Worm (Caenorhabditis elegans): Measurements from ENCODE around the gene srp-6.

srp-6 gene

ce11 chrV:7434805-7435363 lies 49.0 kb upstream of the srp-6 start (continued):
- no peak for TF ChIP-seq zim-3 (tag; optimal IDR thresholded peaks at IDR 0.05)
- TF ChIP-seq tbp1 (GFP tag; optimal IDR thresholded peaks at IDR 0.05), result peak; percentile 46
- TF ChIP-seq Y53G8AR.9 (GFP tag; conservative IDR thresholded peaks at IDR 0.05), result peak; percentile 36; the same call in 1 of the 2 replicates
- peak; percentile 50 for TF ChIP-seq K12H6.12 (tag; optimal IDR thresholded peaks at IDR 0.05)
- TF ChIP-seq ztf-25 (GFP tag; IDR thresholded peaks at IDR 0.05), result no peak
- 0 out of 2 replicates have a peak, but pooled peaks have one; percentile 29 for TF ChIP-seq Y56A3A.18 (GFP tag; IDR thresholded peaks at IDR 0.05)
- TF ChIP-seq lir-1 (GFP tag; conservative IDR thresholded peaks at IDR 0.05), result no peak
- no peak for TF ChIP-seq egl-18 (GFP tag; IDR thresholded peaks at IDR 0.05)
- TF ChIP-seq bed-1 (GFP tag; IDR thresholded peaks at IDR 0.05), result no peak
- TF ChIP-seq snpc-1.1 (tag; optimal IDR thresholded peaks at IDR 0.05; ENCODE audit: insufficient read depth), result no peak
- TF ChIP-seq somi-1 (GFP tag; optimal IDR thresholded peaks at IDR 0.05), result peak; percentile 50
- TF ChIP-seq madf-3 (GFP tag; IDR thresholded peaks at IDR 0.05), result no peak
- no peak for TF ChIP-seq die-1 (tag; optimal IDR thresholded peaks at IDR 0.05)
- no peak for TF ChIP-seq lsy-27 (tag; optimal IDR thresholded peaks at IDR 0.05; ENCODE audit: borderline replicate concordance, insufficient read depth)
- no peak for TF ChIP-seq C17E4.6 (GFP tag; IDR thresholded peaks at IDR 0.05)
- peak; percentile 9 for TF ChIP-seq ZK185.1 (tag; optimal IDR thresholded peaks at IDR 0.05; ENCODE audit: poor library complexity, severe bottlenecking)
- peak; percentile 52 for TF ChIP-seq ceh-27 (GFP tag; optimal IDR thresholded peaks at IDR 0.05)
- no peak for TF ChIP-seq dox-1 (GFP tag; IDR thresholded peaks at IDR 0.05)
- peak; percentile 45 for TF ChIP-seq nhr-80 (tag; optimal IDR thresholded peaks at IDR 0.05)
- peak; percentile 32; the same call in 1 of the 2 replicates for TF ChIP-seq hmg-1.2 (GFP tag; IDR thresholded peaks at IDR 0.05)
- no peak for TF ChIP-seq F55B11.4 (tag; optimal IDR thresholded peaks at IDR 0.05; ENCODE audit: borderline replicate concordance, insufficient read depth)
- TF ChIP-seq lin-54 (GFP tag; optimal IDR thresholded peaks at IDR 0.05), result peak; percentile 9
- TF ChIP-seq chd-7 (tag; optimal IDR thresholded peaks at IDR 0.05), result peak; percentile 25
- peak; percentile 67 for TF ChIP-seq ama-1 (optimal IDR thresholded peaks at IDR 0.05)
- TF ChIP-seq ama-1 (GFP tag; optimal IDR thresholded peaks at IDR 0.05), result no peak
- TF ChIP-seq madf-10 (tag; optimal IDR thresholded peaks at IDR 0.05), result peak; percentile 24
- TF ChIP-seq pha-4 (tag; optimal IDR thresholded peaks at IDR 0.05), result peak; percentile 76
- TF ChIP-seq mcd-1 (GFP tag; IDR thresholded peaks at IDR 0.05), result 0 out of 2 replicates have a peak, but pooled peaks have one; percentile 6
- TF ChIP-seq xnd-1 (tag; optimal IDR thresholded peaks at IDR 0.05), result no peak
- no peak for TF ChIP-seq aptf-2 (GFP tag; conservative IDR thresholded peaks at IDR 0.05)
- TF ChIP-seq F52B5.7 (tag; optimal IDR thresholded peaks at IDR 0.05), result no peak
- TF ChIP-seq Y67H2A.10 (GFP tag; conservative IDR thresholded peaks at IDR 0.05), result no peak
- TF ChIP-seq ceh-79 (tag; optimal IDR thresholded peaks at IDR 0.05), result no peak
- no peak for TF ChIP-seq rcor-1 (GFP tag; IDR thresholded peaks at IDR 0.05)
- TF ChIP-seq hrde-1 (tag; optimal IDR thresholded peaks at IDR 0.05; ENCODE audit: borderline replicate concordance), result no peak
- TF ChIP-seq unc-62 (GFP tag; optimal IDR thresholded peaks at IDR 0.05), result no peak
- TF ChIP-seq hlh-26 (GFP tag; conservative IDR thresholded peaks at IDR 0.05), result no peak

- peak; percentile 63 for TF ChIP-seq ztf-22 (GFP tag; optimal IDR thresholded peaks at IDR 0.05)
- peak; percentile 65 for TF ChIP-seq zim-3 (tag; optimal IDR thresholded peaks at IDR 0.05)
- no peak for TF ChIP-seq F33H1.4 (GFP tag; IDR thresholded peaks at IDR 0.05)
- TF ChIP-seq ama-1 (optimal IDR thresholded peaks at IDR 0.05), result peak; percentile 88
- no peak for TF ChIP-seq ama-1 (GFP tag; optimal IDR thresholded peaks at IDR 0.05)
- TF ChIP-seq K12H6.12 (tag; optimal IDR thresholded peaks at IDR 0.05), result peak; percentile 2
- TF ChIP-seq C06A6.2 (GFP tag; conservative IDR thresholded peaks at IDR 0.05), result peak; percentile 59
- TF ChIP-seq let-607 (tag; optimal IDR thresholded peaks at IDR 0.05), result peak in 1 of 2 experiments; percentile 42
- peak; percentile 18; the same call in 1 of the 2 replicates for TF ChIP-seq hmg-1.2 (GFP tag; IDR thresholded peaks at IDR 0.05)
- peak; percentile 67 for TF ChIP-seq B0336.3 (GFP tag; IDR thresholded peaks at IDR 0.05)
- peak; percentile 91; the same call in 1 of the 2 replicates for TF ChIP-seq Y53G8AR.9 (GFP tag; conservative IDR thresholded peaks at IDR 0.05)
- TF ChIP-seq ceh-79 (tag; optimal IDR thresholded peaks at IDR 0.05), result peak; percentile 21
- TF ChIP-seq Y79H2A.3 (GFP tag; conservative IDR thresholded peaks at IDR 0.05), result no peak
- TF ChIP-seq ekl-4 (GFP tag; IDR thresholded peaks at IDR 0.05), result 0 out of 2 replicates have a peak, but pooled peaks have one; percentile 8
- peak; percentile 53 for TF ChIP-seq tlf-1 (GFP tag; optimal IDR thresholded peaks at IDR 0.05)
- peak; percentile 44; the same call in 1 of the 2 replicates for TF ChIP-seq egl-44 (GFP tag; IDR thresholded peaks at IDR 0.05)
Observed at ce11 chrV:7432441-7433146, 46.7 kb upstream of the srp-6 start.

Measured in whole organism, young adult.